Worm (Caenorhabditis elegans) whole organism, midembryonic: ENCODE results near the gene T19C3.7.

Source experiments
- T22C8.4 ChIP-seq: fragments of 200-800 bp; sonication (Bioruptor generic); IDR thresholded peaks from 2 replicates; pipeline ENCODE4 v1.3.6; 2022; ENCODE audit warnings: missing genetic modification characterization, missing compliant biosample characterization
- cog-1 ChIP-seq: sonication (generic microtip); optimal IDR thresholded peaks from 2 replicates; lab custom pipeline; 2016; ENCODE audit warnings: missing genetic modification characterization, missing compliant biosample characterization
- flt-1 ChIP-seq: fragments of 200-800 bp; sonication (Bioruptor generic); IDR thresholded peaks from 2 replicates; pipeline ENCODE4 v1.3.6; 2022; ENCODE audit warnings: missing genetic modification characterization, missing compliant biosample characterization
- klf-2 ChIP-seq: fragments of 200-800 bp; sonication (Bioruptor generic); conservative IDR thresholded peaks from 2 replicates; pipeline ENCODE4 v1.3.6; 2022; ENCODE audit warnings: missing genetic modification reagents, missing genetic modification characterization, missing compliant biosample characterization
- med-1 ChIP-seq: sonication (generic microtip); optimal IDR thresholded peaks from 2 replicates; lab custom pipeline; 2017; ENCODE audit warnings: missing genetic modification characterization, mild to moderate bottlenecking, missing compliant biosample characterization, antibody characterized with exemption, missing genetic modification reagents; ENCODE audit not compliant: insufficient read depth
- ref-1 ChIP-seq: fragments of 200-800 bp; sonication (Bioruptor generic); conservative IDR thresholded peaks from 2 replicates; pipeline ENCODE4 v1.3.6; 2022; ENCODE audit warnings: missing genetic modification reagents, missing genetic modification characterization, missing compliant biosample characterization
- tab-1 ChIP-seq: fragments of 200-800 bp; sonication (Bioruptor generic); IDR thresholded peaks from 2 replicates; pipeline ENCODE4 v1.3.6; 2022; ENCODE audit warnings: missing genetic modification characterization, missing compliant biosample characterization
- ztf-23 ChIP-seq: fragments of 200-800 bp; sonication (Bioruptor generic); IDR thresholded peaks from 2 replicates; pipeline ENCODE4 v1.3.6; 2022; ENCODE audit warnings: missing genetic modification reagents, missing genetic modification characterization, missing compliant biosample characterization
- ztf-29 ChIP-seq: fragments of 200-800 bp; sonication (Bioruptor generic); IDR thresholded peaks from 2 replicates; pipeline ENCODE4 v1.3.6; 2022; ENCODE audit warnings: missing genetic modification reagents, missing genetic modification characterization, missing compliant biosample characterization

DNA sequence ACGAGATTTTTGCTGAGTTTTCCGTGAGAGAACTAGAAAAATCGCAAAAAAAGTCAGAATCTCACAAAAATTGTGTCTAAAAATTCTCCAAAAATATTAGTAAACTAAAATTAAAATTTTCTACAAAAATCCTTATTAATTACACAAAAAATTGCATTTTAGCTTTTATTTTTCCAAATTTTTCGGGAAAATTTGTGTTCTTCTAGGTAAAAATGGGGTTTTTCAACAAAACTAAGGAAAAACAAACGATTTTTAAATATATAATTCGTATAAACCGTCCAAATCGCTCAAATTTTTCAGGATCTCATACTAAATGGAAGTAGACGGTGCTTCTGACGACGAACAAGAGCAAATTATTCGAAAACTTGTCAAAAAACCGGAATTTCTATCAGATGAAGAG, 5.8 kb upstream of the T19C3.7 start, which contains the start of gene W06E11.1:
- no peak for TF ChIP-seq ref-1 (GFP tag; lab: Robert Waterston, UW)
- TF ChIP-seq flt-1 (GFP tag; lab: Robert Waterston, UW), result no peak
- no peak for TF ChIP-seq cog-1 (tag; lab: Kevin White, UChicago)
- TF ChIP-seq tab-1 (GFP tag; lab: Robert Waterston, UW), result no peak
- no peak for TF ChIP-seq ztf-29 (GFP tag; lab: Robert Waterston, UW)
- TF ChIP-seq ztf-23 (GFP tag; lab: Robert Waterston, UW), result no peak
- TF ChIP-seq med-1 (GFP tag; lab: Kevin White, UChicago), result no peak
- TF ChIP-seq T22C8.4 (GFP tag; lab: Robert Waterston, UW), result no peak
- no peak for TF ChIP-seq klf-2
